Fruit fly (Drosophila melanogaster) whole organism, larva: ENCODE results near the gene CG31674.

Source experiments
- noc ChIP-seq: fragments of 200-800 bp; sonication (Bioruptor generic); optimal IDR thresholded peaks from 3 replicates; lab custom pipeline; 2019; ENCODE audit warnings: missing biosample characterization, mild to moderate bottlenecking, missing genetic modification characterization, moderate library complexity

CG31674 gene

DNA sequence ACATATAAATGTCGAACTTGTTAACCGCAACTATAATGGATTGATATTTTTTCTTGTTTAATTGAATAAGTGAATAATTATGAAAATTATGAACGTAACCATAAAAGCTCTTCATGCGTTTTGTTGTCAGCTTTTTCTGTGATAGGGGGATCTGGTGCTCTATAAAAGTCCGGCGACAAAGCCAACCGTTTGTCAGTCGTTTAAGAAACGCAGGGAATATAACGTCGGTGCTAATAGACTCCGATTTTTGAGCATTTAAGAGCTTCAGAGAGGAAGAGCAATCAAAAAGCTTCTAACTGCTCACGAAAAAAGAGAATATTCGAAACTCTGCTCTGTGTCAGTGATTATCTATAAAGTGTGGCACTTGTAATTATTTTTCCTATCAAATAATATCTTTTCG, at the start of gene CG31674:
TSS of gene CG31674 (plus strand) at position 203 of the 400 bp plus-strand sequence.
- peak; percentile 48 for TF ChIP-seq noc (tag; lab: Kevin White, UChicago)

DNA sequence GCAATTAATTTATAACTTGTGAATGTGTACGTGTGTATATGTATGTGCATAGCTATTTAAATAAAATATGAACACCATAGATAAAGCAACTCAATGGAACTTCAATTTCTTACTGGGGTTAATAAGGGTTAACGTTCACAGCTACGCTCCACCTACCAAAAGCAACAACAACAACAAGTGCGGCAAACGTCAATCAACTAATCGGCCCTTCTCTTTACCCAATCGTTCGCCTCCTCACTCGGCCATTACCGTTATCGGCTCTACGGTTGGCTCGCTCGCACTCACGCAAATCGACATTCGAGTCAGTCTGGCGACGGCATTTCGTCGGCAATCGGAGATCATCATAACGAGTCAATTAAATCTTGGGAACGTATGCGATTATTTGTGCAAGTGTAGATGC, 48.0 kb upstream of the CG31674 start:
- TF ChIP-seq noc (tag; lab: Kevin White, UChicago) = no peak

DNA sequence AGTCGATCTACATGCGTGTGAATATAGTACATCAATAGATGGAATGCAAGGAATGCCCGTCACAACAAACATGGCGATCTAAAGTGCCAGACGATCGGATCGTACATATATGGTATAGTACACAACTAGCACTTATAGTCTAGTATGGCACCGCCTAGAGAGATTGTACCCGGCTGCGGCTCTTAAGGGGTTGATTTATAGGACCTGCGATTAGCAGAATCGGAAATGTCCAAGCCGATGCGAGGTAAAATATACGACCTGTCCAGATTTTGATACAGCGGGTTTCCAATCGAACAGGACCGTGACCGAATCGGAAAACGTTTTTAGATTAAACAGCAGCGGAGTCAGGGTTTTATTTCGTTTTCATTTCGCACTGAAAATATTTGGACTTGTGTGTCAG, 47.2 kb upstream of the CG31674 start:
- TF ChIP-seq noc (tag; lab: Kevin White, UChicago) = peak; percentile 56

DNA sequence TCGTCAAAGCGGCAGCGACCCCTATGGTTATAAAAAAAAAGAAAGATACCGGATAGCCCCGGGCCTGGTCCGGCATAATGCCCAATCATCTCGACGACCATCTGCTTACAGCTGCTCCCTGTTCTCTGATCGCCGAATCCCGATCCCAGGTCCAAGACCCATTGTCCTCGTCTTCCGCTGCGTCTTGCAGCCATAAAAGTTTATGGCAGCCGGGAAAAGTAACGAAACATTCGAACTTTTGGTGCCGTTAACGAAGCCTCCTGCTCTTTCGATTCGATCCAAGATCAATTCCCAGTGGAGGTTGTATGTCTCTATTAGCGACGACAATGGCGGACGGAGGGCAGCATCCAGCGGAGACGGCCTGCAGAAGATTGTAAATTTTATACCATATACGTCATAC, 45.7 kb upstream of the CG31674 start:
- TF ChIP-seq noc (tag; lab: Kevin White, UChicago) = no peak

DNA sequence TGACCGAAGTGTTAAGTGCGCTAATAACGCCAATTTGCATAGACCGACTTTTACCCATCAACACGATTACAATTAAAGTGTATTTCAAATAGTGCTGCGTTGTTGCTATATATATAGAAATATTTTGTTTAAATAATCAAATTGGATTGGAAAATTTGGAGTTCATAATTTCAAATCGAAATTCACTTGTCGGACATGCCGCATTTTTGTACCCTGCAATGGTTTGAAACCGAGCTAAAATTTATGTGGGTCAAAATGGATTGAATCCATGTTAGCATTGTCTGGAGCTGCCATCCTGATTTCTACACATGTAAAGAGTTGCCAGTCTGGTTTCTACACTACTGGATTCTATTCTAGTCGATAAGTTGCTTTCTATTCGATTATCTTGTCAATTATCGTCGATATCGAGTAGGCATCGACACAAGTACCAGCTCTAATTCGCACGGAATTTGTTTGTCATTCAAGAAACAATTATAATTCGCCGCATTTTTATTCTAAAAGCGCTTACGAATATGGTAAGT, 43.7 kb upstream of the CG31674 start, which contains the start of gene Pomp:
TSS of gene Pomp (plus strand) at position 386 of the 521 bp plus-strand sequence.
- TF ChIP-seq noc (tag; lab: Kevin White, UChicago) = peak; percentile 37

DNA sequence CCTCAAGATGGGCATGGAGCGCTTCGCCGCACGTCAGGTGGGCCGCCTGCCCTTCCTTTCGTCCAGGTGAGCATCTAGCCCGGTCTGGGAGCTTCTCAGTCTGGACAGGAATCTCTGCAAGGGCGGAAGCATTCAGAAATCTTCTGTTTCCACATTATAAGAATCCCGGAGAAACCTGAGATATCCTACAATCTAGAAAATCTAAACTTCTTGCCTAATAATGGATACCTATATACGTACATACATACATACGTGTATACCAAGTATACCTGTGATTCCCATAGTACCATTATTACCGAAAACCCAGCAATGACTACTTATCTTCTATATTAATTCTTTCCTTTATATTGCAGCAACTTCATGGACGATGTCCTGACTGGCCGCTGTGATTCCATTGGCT, 43.0 kb upstream of the CG31674 start:
- no peak for TF ChIP-seq noc (tag; lab: Kevin White, UChicago)

DNA sequence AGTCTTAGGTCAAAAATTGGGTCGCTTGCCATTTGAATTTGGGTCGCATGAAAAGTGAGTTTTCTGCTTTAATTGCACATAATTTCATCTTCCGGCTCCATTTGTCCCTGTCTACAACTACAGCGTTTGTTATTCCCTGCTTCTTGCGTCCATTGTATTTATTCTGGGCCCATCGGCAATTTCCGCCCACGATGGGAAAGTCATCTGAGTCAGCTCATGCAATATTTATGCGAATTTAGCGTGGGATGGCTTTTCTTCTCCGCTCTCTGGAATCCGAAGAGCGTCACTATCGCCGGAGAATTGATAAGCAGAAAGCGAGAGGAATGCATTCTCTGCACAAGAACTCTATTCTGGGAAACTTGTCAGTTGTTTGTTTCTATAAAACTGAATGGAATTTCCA, 38.5 kb upstream of the CG31674 start:
- no peak for TF ChIP-seq noc (tag; lab: Kevin White, UChicago)

DNA sequence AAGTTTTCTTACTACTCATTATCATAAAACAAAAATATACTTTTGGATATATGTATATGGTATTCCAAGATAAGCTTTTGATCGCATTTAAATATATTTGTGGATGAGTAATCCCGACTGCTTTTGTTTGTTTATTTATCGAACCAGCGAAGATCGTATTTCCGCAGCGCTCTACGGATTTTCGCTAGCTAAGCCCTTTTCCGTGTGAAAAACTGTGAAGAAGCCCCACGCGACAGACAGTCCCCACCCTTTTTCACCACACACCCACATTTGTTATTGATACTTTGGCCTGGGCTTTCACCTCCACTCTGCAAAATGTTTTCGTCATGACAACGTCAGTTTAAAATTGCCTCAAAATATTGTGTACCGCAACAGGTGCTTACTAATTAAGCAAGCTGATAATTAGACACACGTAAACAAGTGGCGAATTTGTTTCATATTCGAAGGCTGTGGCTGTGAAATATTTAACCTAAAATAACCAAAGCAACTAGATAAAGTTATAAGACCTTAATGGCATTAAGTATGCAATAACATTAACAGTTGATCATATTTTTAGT, 38.0 kb upstream of the CG31674 start:
- no peak for TF ChIP-seq noc (tag; lab: Kevin White, UChicago)

DNA sequence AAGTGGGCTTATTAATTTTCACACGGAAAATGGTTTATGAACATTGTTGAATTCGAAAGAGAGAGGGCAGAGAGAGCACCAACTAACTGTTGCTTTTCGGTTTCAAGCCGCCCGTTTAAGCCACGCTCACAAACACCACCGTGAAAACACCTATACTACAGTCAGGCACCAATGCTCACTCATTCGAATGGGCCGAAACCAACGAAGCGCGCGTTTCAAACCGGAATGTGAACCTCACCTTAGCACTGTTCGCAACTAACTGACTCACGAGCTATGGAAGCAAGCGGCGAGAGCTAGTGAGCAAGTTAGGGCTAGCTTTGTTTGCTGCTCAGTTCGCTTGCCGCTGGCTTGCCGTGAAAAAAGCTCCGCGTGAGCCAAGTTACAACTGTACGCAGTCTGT, 37.2 kb upstream of the CG31674 start:
- no peak for TF ChIP-seq noc (tag; lab: Kevin White, UChicago)

DNA sequence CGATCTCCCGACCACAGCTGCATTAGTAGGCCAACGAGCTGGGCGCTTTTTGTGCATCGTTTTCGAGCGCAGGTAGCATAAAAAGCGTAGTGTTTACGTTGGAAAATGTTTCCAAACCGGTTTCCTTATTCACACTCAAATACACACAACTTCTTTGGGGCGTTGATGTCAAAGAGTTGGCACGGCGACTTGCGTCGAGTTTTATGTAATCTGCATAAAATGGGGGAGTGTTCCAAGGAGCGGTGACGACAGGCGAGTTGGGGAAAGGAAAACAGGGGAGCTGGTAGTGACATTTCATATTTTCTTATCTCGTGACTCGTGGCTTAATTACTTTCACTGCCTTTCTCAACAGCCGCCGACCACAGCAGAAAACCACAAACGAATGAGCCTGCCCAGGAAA, 36.4 kb upstream of the CG31674 start:
- no peak for TF ChIP-seq noc (tag; lab: Kevin White, UChicago)

DNA sequence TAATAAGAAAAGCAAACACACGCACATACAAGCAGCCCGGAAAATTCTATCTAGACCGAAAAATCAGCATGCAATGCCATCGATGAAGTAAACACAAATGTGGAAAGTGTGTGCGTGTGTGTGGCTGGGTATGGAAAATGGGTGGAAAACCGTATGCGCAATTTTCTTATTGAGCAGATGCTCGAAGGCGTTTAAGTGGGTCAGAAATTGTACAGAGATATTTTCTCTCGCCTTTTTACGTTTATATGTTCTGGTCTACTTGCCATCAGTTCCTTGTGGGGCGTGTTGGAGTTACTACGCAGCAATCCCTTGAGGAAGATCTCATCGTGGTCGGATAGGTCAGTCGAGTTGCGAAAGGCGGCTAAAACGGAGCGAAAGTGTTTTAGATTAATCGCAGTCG, 35.3 kb upstream of the CG31674 start:
- no peak for TF ChIP-seq noc (tag; lab: Kevin White, UChicago)

DNA sequence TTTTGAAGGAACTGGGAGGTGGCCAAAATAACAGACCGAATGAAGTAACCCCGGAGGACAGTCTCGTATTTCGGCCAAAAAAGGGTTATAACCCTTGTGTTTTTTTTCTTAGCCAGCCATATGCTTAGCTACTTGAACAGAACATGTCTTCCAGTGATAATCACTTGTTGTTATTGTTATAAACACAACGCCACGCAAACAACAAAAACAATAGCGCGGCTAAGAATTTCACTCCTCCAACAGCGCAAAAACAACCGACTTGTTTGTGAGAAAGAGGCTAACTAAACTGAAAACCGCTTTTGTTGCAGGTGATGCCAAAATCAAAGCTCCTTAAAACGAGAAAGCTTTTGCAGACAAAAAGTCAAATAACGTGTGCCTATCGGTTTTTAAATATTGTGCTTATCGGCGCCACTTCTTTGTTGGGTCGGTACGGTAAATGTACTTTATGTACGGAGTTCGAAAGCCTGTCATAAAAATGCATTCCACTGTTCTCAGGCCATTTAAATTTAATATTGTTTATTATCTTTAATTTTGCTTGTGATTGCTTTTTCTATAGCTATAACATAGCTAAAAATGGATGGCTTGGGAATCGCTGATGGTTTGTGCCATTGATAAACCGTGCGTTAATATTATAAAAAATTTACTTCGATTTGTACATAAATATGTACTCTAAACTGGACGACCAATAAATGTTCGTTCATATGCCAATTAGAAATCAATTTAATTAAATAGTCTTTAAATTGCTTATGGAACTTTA, 34.1 kb upstream of the CG31674 start, which contains the start of gene vari:
TSS of gene vari (minus strand) at position 285 of the 757 bp plus-strand sequence.
- no peak for TF ChIP-seq noc (tag; lab: Kevin White, UChicago)

DNA sequence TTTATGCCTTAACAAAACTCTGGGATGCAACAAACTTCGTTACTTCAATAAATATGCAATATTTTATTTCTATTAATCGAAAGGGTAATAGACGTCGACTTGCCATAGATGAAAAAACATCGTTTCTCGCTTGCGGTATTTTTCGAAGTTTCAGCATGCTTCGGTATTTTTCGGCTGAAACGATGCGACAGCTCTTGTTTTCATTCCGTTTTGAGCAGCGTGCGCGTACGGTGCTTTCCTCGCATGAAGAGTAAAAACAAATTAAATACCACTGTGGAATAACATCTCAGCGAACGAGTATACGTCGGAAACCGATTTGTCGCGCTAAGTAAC, 33.6 kb upstream of the CG31674 start, which contains the start of gene CG9328:
TSS of gene CG9328 (plus strand) at position 201 of the 333 bp plus-strand sequence.
- TF ChIP-seq noc (tag; lab: Kevin White, UChicago) = no peak

DNA sequence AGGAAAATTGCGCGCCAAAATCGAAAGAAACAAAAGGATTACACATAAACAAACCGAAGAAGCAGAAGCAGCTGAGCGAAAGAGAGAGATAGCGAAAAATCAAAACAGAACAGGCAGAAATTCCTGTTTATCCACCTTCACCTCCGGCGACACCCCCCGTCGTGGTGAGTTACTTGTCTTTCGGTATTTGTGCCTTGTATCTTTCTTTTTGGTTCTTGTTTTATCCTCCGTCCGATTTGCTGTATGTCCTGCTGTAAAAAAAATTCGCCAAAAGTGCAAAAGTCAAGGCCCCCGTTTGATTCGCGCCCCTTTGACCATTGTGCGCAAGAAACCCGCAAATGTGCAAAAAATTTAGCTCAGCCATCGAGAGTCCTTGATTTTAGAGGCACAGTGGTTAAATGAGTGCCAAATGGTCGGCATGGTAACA, 32.7 kb upstream of the CG31674 start:
- TF ChIP-seq noc (tag; lab: Kevin White, UChicago) = no peak

DNA sequence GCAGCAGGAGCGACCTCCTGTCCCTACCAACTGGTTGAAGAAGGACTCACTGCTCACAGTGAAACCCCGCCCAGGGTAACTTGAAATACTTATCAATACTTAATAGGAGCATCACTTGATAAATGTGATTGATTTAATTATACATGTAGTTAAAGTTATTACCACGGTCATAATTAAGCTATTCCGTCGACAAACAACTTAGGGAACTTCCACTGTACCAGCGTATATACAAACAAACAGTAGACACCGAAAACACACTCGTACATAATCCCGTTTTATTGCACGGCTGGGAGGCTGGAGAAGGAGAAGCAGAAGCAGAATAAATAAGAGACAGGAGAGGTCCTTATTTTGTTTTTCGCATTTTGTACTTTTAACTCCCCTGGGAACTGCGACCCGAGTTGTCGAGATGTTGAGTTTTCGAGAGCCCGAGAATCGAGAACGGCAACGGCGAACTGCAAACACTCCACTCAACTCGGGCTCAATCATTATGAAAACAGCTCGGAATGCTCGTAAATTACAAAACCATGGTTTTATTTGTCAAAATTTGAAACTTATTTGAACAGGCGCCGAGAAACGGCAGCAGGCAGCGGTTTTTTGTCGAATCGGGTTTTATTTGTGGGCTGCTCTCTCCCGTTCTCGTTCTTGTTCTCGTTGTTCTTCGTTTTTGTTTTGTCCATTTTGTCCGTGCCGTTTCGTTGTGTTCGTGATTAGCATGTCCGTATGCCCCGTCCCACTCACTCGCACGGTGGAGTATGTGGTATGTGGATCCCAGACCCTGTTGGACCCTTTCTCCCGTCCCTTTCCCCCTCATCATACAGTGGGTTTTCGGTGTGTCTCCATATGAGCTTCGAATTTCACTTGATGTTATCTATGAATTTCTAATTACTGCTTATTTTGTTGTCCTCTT, 30.8 kb upstream of the CG31674 start:
- peak; percentile 69 for TF ChIP-seq noc (tag; lab: Kevin White, UChicago)

DNA sequence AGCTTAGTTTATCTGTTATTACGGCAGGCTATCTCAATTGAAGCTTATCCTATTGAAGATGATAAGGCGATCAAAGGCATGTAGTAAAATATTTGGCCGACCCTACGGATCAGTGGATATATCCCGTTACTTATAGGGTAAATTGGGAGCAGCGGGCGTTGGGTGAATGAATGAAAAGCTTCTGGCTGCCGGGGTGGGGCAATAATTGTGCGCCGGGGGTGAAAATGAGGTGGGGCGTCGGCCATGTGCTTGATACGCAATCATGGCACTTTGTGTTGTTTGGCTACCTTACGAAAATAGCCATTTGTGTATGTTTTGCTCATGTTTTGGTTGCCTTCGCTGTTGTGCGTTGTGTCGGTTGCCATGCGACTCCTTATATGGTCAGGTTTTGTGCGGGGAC, 29.3 kb upstream of the CG31674 start:
- TF ChIP-seq noc (tag; lab: Kevin White, UChicago) = no peak
